Fruit fly (Drosophila melanogaster): ENCODE results near the gene Adh.

dm6 chr2L:14632799-14633198 lies 17.4 kb downstream of the Adh start:
- TF ChIP-seq CrebA (GFP tag; optimal IDR thresholded peaks at IDR 0.05; ENCODE audit: borderline replicate concordance) (no peak), Dfd (GFP tag; optimal IDR thresholded peaks at IDR 0.05) (no peak), Rel (GFP tag; optimal IDR thresholded peaks at IDR 0.05) (no peak), Rel (tag; optimal IDR thresholded peaks at IDR 0.05) (no peak), Mio (GFP tag; optimal IDR thresholded peaks at IDR 0.05) (no peak), fru (GFP tag; optimal IDR thresholded peaks at IDR 0.05) (no peak), dl (GFP tag; optimal IDR thresholded peaks at IDR 0.05; ENCODE audit: insufficient read depth in 1 of 2, partially characterized antibody in 2 of 2) (no peak), sage (GFP tag; optimal IDR thresholded peaks at IDR 0.05) (no peak), ey (GFP tag; optimal IDR thresholded peaks at IDR 0.05) (no peak), Hnf4 (GFP tag; optimal IDR thresholded peaks at IDR 0.05) (no peak), N (GFP tag; optimal IDR thresholded peaks at IDR 0.05) (no peak), Myc (optimal IDR thresholded peaks at IDR 0.05) (no peak), Abd-B (GFP tag; optimal IDR thresholded peaks at IDR 0.05) (no peak), Dif (GFP tag; optimal IDR thresholded peaks at IDR 0.05; ENCODE audit: partially characterized antibody) (no peak)

Measured in whole organism, wandering third instar larva.